Worm (Caenorhabditis elegans) whole organism, young adult: Measurements from ENCODE around the gene pgp-7.

Experiments
- Y53F4B.3 ChIP-seq: fragments of 200-800 bp; sonication (Bioruptor generic); IDR thresholded peaks from 2 replicates; pipeline ENCODE4 v1.3.6; 2022; ENCODE audit warnings: missing genetic modification reagents, missing genetic modification characterization, missing compliant biosample characterization
- bed-2 ChIP-seq: fragments of 200-800 bp; sonication (Bioruptor generic); IDR thresholded peaks from 2 replicates; pipeline ENCODE4 v1.3.6; 2022; ENCODE audit warnings: missing genetic modification reagents, missing genetic modification characterization, missing compliant biosample characterization
- cebp-1 ChIP-seq, 2 experiments: fragments of 200-800 bp in 1 of 2; sonication (Bioruptor generic) in 1 of 2; sonication (generic microtip) in 1 of 2; IDR thresholded peaks in 1 of 2; optimal IDR thresholded peaks in 1 of 2; 2 replicates each; pipeline versions ENCODE4 v1.3.6 to Lab custom; 2017 to 2022; ENCODE audit warnings: missing compliant biosample characterization in 2 of 2, missing genetic modification characterization in 2 of 2, mild to moderate bottlenecking in 1 of 2, missing genetic modification reagents in 1 of 2, moderate library complexity in 1 of 2
- nfyb-1 ChIP-seq: fragments of 200-800 bp; sonication (Bioruptor generic); IDR thresholded peaks from 2 replicates; pipeline ENCODE4 v1.3.6; 2022; ENCODE audit warnings: missing genetic modification reagents, missing genetic modification characterization, missing compliant biosample characterization
- nhr-179 ChIP-seq: sonication (generic microtip); optimal IDR thresholded peaks from 2 replicates; lab custom pipeline; 2016; ENCODE audit warnings: mild to moderate bottlenecking, missing genetic modification characterization, missing compliant biosample characterization
- pha-4 ChIP-seq: fragments of 150-350 bp; sonication (generic microtip); optimal IDR thresholded peaks from 2 replicates; lab custom pipeline; 2014; ENCODE audit warnings: missing biosample characterization, missing genetic modification reagents, missing genetic modification characterization

DNA sequence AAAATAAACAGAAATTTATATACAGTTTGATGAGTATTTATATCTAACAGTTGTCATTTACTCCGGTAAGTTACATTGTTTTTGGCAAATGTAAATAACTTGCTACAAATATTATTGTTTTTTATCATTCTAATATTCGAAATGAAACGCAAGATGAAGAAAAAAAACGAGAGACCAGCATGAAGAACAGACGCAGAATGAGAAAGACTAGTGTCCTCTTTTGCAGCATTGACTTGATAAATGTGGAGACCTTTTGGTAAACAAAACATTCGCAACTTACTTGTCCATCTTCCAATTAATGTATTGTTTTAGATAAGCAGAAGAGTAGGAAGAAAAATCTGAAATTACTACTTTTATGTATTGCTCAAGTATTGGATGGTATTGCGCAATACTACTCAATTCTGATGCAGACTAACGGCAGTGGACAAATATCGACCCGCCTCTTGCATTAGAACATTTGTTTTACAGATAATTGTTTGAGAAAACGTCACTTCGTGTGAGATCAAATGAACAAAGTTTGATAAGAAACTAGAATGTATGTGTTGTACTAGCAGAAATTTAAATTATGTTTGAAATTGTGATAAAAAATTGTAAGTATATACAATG, 7.2 kb upstream of the pgp-7 start, which contains the start of gene pgp-6:
- TF ChIP-seq nfyb-1 (GFP tag; lab: Robert Waterston, UW) (no peak), Y53F4B.3 (GFP tag; lab: Robert Waterston, UW) (no peak), cebp-1 (GFP tag; IDR thresholded peaks at IDR 0.05; lab: Robert Waterston, UW) (peak; percentile 39; the same call in 1 of the 2 replicates), cebp-1 (tag; optimal IDR thresholded peaks at IDR 0.05; lab: Kevin White, UChicago) (no peak), bed-2 (GFP tag; lab: Robert Waterston, UW) (no peak), nhr-179 (no peak), pha-4 (no peak)
